Fruit fly (Drosophila melanogaster) whole organism, wandering third instar larva: ENCODE measurements around the gene shams.

ENCODE experiments used
- Abd-B ChIP-seq: fragments of >200 bp; optimal IDR thresholded peaks from 2 replicates; lab custom pipeline; 2017; ENCODE audit warnings: missing biosample characterization, missing genetic modification characterization
- CG32264 ChIP-seq: fragments of 200-800 bp; sonication (Bioruptor generic); optimal IDR thresholded peaks from 2 replicates; lab custom pipeline; 2016; ENCODE audit warnings: missing biosample characterization, missing genetic modification characterization
- CG9705 ChIP-seq: fragments of 200-800 bp; sonication (Bioruptor generic); optimal IDR thresholded peaks from 2 replicates; lab custom pipeline; 2018; ENCODE audit warnings: missing biosample characterization, mild to moderate bottlenecking, missing genetic modification characterization
- Dfd ChIP-seq: fragments of >200 bp; optimal IDR thresholded peaks from 2 replicates; lab custom pipeline; 2017; ENCODE audit warnings: missing biosample characterization, missing genetic modification characterization
- Dif ChIP-seq: fragments of 200-275, 200-300 bp; sonication (Bioruptor generic); optimal IDR thresholded peaks from 2 replicates; lab custom pipeline; 2018; ENCODE audit warnings: missing biosample characterization, missing genetic modification characterization; ENCODE audit not compliant: partially characterized antibody
- GATAd ChIP-seq: sonication (Bioruptor generic); optimal IDR thresholded peaks from 2 replicates; lab custom pipeline; 2016; ENCODE audit warnings: missing biosample characterization, missing genetic modification characterization
- HLH106 ChIP-seq: fragments of 200-800 bp; optimal IDR thresholded peaks from 3 replicates; lab custom pipeline; 2019; ENCODE audit warnings: missing biosample characterization, mild to moderate bottlenecking, missing genetic modification characterization, moderate library complexity
- Hnf4 ChIP-seq: fragments of 200-800 bp; sonication (Bioruptor generic); optimal IDR thresholded peaks from 2 replicates; lab custom pipeline; 2016; ENCODE audit warnings: missing biosample characterization, mild to moderate bottlenecking, missing genetic modification characterization
- Hr78 ChIP-seq: fragments of >200 bp; optimal IDR thresholded peaks from 2 replicates; lab custom pipeline; 2017; ENCODE audit warnings: missing biosample characterization, missing genetic modification characterization
- Hr83 ChIP-seq: fragments of 200-300 bp; sonication (Bioruptor generic); optimal IDR thresholded peaks from 2 replicates; lab custom pipeline; 2016; ENCODE audit warnings: missing biosample characterization, mild to moderate bottlenecking, missing genetic modification characterization, moderate library complexity; ENCODE audit not compliant: poor library complexity, severe bottlenecking
- Jra ChIP-seq: sonication (Bioruptor generic); optimal IDR thresholded peaks from 2 replicates; lab custom pipeline; 2016; ENCODE audit warnings: missing biosample characterization, missing genetic modification characterization
- Mio ChIP-seq: sonication (Bioruptor generic); optimal IDR thresholded peaks from 2 replicates; lab custom pipeline; 2016; ENCODE audit warnings: missing biosample characterization, missing genetic modification characterization
- Myc ChIP-seq: fragments of >200 bp; optimal IDR thresholded peaks from 2 replicates; lab custom pipeline; 2017
- N ChIP-seq: fragments of >200 bp; optimal IDR thresholded peaks from 2 replicates; lab custom pipeline; 2018; ENCODE audit warnings: missing biosample characterization, missing external identifiers, missing genetic modification characterization
- Rel ChIP-seq, 2 experiments: fragments of 200-800 bp; sonication (Bioruptor generic) in 1 of 2; optimal IDR thresholded peaks; 2 replicates in 1 of 2; 3 replicates in 1 of 2; lab custom pipeline; 2016 to 2019; ENCODE audit warnings: mild to moderate bottlenecking in 2 of 2, missing biosample characterization in 2 of 2, missing genetic modification characterization in 2 of 2, moderate library complexity in 1 of 2
- Sp1 ChIP-seq: fragments of 200-800 bp; sonication (Bioruptor generic); optimal IDR thresholded peaks from 3 replicates; lab custom pipeline; 2019; ENCODE audit warnings: missing biosample characterization, mild to moderate bottlenecking, missing genetic modification characterization, moderate library complexity
- Vsx2 ChIP-seq: fragments of 200-300, 225-300 bp; sonication (Bioruptor generic); optimal IDR thresholded peaks from 2 replicates; lab custom pipeline; 2018; ENCODE audit warnings: missing biosample characterization, missing genetic modification characterization; ENCODE audit not compliant: partially characterized antibody
- br ChIP-seq: fragments of 200-800 bp; sonication (Bioruptor generic); optimal IDR thresholded peaks from 2 replicates; lab custom pipeline; 2016; ENCODE audit warnings: missing biosample characterization, missing genetic modification characterization
- brk ChIP-seq: fragments of 200-800 bp; sonication (Bioruptor generic); optimal IDR thresholded peaks from 2 replicates; lab custom pipeline; 2016; ENCODE audit warnings: missing biosample characterization, mild to moderate bottlenecking, missing genetic modification characterization
- dsf ChIP-seq: sonication (Bioruptor generic); optimal IDR thresholded peaks from 2 replicates; lab custom pipeline; 2016; ENCODE audit warnings: missing biosample characterization, missing genetic modification characterization, borderline replicate concordance
- ey ChIP-seq: fragments of 200-800 bp; sonication (Bioruptor generic); optimal IDR thresholded peaks from 2 replicates; lab custom pipeline; 2016; ENCODE audit warnings: missing biosample characterization, missing genetic modification characterization
- fru ChIP-seq: fragments of 200-800 bp; sonication (Bioruptor generic); optimal IDR thresholded peaks from 3 replicates; lab custom pipeline; 2016; ENCODE audit warnings: missing biosample characterization, mild to moderate bottlenecking, missing genetic modification characterization
- h ChIP-seq: fragments of 200-800 bp; sonication (Bioruptor generic); optimal IDR thresholded peaks from 3 replicates; lab custom pipeline; 2016; ENCODE audit warnings: missing biosample characterization, mild to moderate bottlenecking, missing genetic modification characterization
- lola ChIP-seq: fragments of >200 bp; optimal IDR thresholded peaks from 2 replicates; lab custom pipeline; 2017; ENCODE audit warnings: missing biosample characterization, missing genetic modification characterization
- pan ChIP-seq: fragments of >200 bp; optimal IDR thresholded peaks from 2 replicates; lab custom pipeline; 2017
- psq ChIP-seq: fragments of 200-800 bp; sonication (Bioruptor generic); optimal IDR thresholded peaks from 3 replicates; lab custom pipeline; 2017; ENCODE audit warnings: missing biosample characterization, mild to moderate bottlenecking, missing genetic modification characterization, moderate library complexity
- rgr ChIP-seq: fragments of 200-800 bp; sonication (Bioruptor generic); optimal IDR thresholded peaks from 3 replicates; lab custom pipeline; 2016; ENCODE audit warnings: missing biosample characterization, mild to moderate bottlenecking, missing genetic modification characterization
- sage ChIP-seq: fragments of 200-800 bp; sonication (Bioruptor generic); optimal IDR thresholded peaks from 2 replicates; lab custom pipeline; 2016; ENCODE audit warnings: missing biosample characterization, mild to moderate bottlenecking, missing genetic modification characterization
- sv ChIP-seq: fragments of 200-800 bp; sonication (Bioruptor generic); optimal IDR thresholded peaks from 3 replicates; lab custom pipeline; 2016; ENCODE audit warnings: missing biosample characterization, missing genetic modification characterization
- usp ChIP-seq: fragments of >200 bp; optimal IDR thresholded peaks from 2 replicates; lab custom pipeline; 2017; ENCODE audit warnings: missing biosample characterization, missing genetic modification characterization
- woc ChIP-seq: sonication (Bioruptor generic); optimal IDR thresholded peaks from 2 replicates; lab custom pipeline; 2016; ENCODE audit warnings: missing biosample characterization, mild to moderate bottlenecking, missing genetic modification characterization

shams gene

dm6 chr3R:25082348-25082747 lies 7.9 kb upstream of the shams start, which contains the start of gene fd96Ca:
Gene fd96Ca, plus strand, starts transcription at chr3R:25082684.
- TF ChIP-seq sage (GFP tag; lab: Kevin White, UChicago) (no peak), Hnf4 (GFP tag; lab: Kevin White, UChicago) (no peak), rgr (GFP tag; lab: Kevin White, UChicago) (no peak), woc (peak; percentile 38), CG9705 (GFP tag; lab: Kevin White, UChicago) (no peak), br (GFP tag; lab: Kevin White, UChicago) (no peak), Abd-B (GFP tag; lab: Kevin White, UChicago) (no peak), Vsx2 (peak; percentile 67), dsf (GFP tag; lab: Kevin White, UChicago) (no peak), Dif (GFP tag; lab: Kevin White, UChicago) (peak; percentile 38)

dm6 chr3R:25080446-25080845 lies 6.0 kb upstream of the shams start:
- TF ChIP-seq ey (no peak), Rel (GFP tag; optimal IDR thresholded peaks at IDR 0.05; lab: Kevin White, UChicago) (no peak), Rel (tag; optimal IDR thresholded peaks at IDR 0.05; lab: Kevin White, UChicago) (no peak), Dif (GFP tag; lab: Kevin White, UChicago) (peak; percentile 40), N (GFP tag; lab: Kevin White, UChicago) (no peak), Hr83 (GFP tag; lab: Kevin White, UChicago) (peak; percentile 57), Dfd (GFP tag; lab: Kevin White, UChicago) (no peak), psq (GFP tag; lab: Kevin White, UChicago) (no peak)

dm6 chr3R:25078665-25079064 lies 4.3 kb upstream of the shams start:
- TF ChIP-seq usp (no peak), Myc (lab: Kevin White, UChicago) (no peak), lola (GFP tag; lab: Kevin White, UChicago) (no peak), h (GFP tag; lab: Kevin White, UChicago) (no peak), Hr78 (no peak), Dfd (GFP tag; lab: Kevin White, UChicago) (no peak), Jra (no peak), pan (no peak), GATAd (GFP tag; lab: Kevin White, UChicago) (no peak), woc (no peak), Rel (GFP tag; optimal IDR thresholded peaks at IDR 0.05; lab: Kevin White, UChicago) (no peak), Rel (tag; optimal IDR thresholded peaks at IDR 0.05; lab: Kevin White, UChicago) (no peak), CG32264 (GFP tag; lab: Kevin White, UChicago) (no peak), brk (no peak), sage (GFP tag; lab: Kevin White, UChicago) (no peak), fru (no peak), sv (no peak), Sp1 (GFP tag; lab: Kevin White, UChicago) (no peak), Mio (GFP tag; lab: Kevin White, UChicago) (no peak), ey (no peak), Hnf4 (GFP tag; lab: Kevin White, UChicago) (no peak)

- TF ChIP-seq Jra (no peak), HLH106 (no peak)
- TF ChIP-seq, all 38 proteins: peak for 0
Observed at dm6 chr3R:25077280-25077820, 2.9 kb upstream of the shams start.

- TF ChIP-seq sv (no peak), N (GFP tag; lab: Kevin White, UChicago) (no peak), Hr83 (GFP tag; lab: Kevin White, UChicago) (no peak), HLH106 (no peak), Abd-B (GFP tag; lab: Kevin White, UChicago) (no peak), Jra (no peak), Sp1 (GFP tag; lab: Kevin White, UChicago) (no peak)
- TF ChIP-seq, all 38 proteins: peak for 0
Observed at dm6 chr3R:25070871-25071270, 3.5 kb downstream of the shams start, which contains the start of gene CG11836. Gene CG11836, plus strand, starts transcription at chr3R:25071126.
